Fruit fly (Drosophila melanogaster) whole organism, embryonic: ENCODE results near the gene sol.

Experiments
- CG10366 ChIP-seq: fragments of 200-800 bp; sonication (Bioruptor generic); IDR thresholded peaks from 2 replicates; pipeline ENCODE4 v1.3.6; 2022; ENCODE audit warnings: missing biosample characterization, missing genetic modification characterization
- CG11560 ChIP-seq: fragments of 200-800 bp; sonication (Bioruptor generic); IDR thresholded peaks from 3 replicates; pipeline ENCODE4 v1.3.6; 2022; ENCODE audit warnings: missing biosample characterization, missing genetic modification characterization
- CG13624 ChIP-seq: fragments of 200-800 bp; sonication (Bioruptor generic); optimal IDR thresholded peaks from 2 replicates; lab custom pipeline; 2016; ENCODE audit warnings: missing biosample characterization, missing genetic modification characterization
- CG14014 ChIP-seq: fragments of 200-800 bp; sonication (Bioruptor generic); IDR thresholded peaks from 2 replicates; pipeline ENCODE4 v1.3.6; 2022; ENCODE audit warnings: missing biosample characterization, missing genetic modification characterization
- CG15073 ChIP-seq: fragments of 200-800 bp; sonication (Bioruptor generic); optimal IDR thresholded peaks from 2 replicates; lab custom pipeline; 2016; ENCODE audit warnings: missing biosample characterization, missing genetic modification characterization
- CG18476 ChIP-seq: fragments of 200-800 bp; sonication (Bioruptor generic); optimal IDR thresholded peaks from 2 replicates; lab custom pipeline; 2016; ENCODE audit warnings: missing biosample characterization, mild to moderate bottlenecking, missing genetic modification characterization
- CG2202 ChIP-seq: fragments of 200-800 bp; sonication (Bioruptor generic); optimal IDR thresholded peaks from 2 replicates; lab custom pipeline; 2018; ENCODE audit warnings: missing biosample characterization, mild to moderate bottlenecking, missing genetic modification characterization
- CG32532 ChIP-seq: fragments of 200-800 bp; sonication (Bioruptor generic); IDR thresholded peaks from 2 replicates; pipeline ENCODE4 v1.3.6; 2022; ENCODE audit warnings: missing biosample characterization, missing genetic modification characterization
- CG34376 ChIP-seq: fragments of 200-800 bp; sonication (Bioruptor generic); optimal IDR thresholded peaks from 2 replicates; lab custom pipeline; 2018; ENCODE audit warnings: missing biosample characterization, mild to moderate bottlenecking, missing genetic modification characterization
- CG3995 ChIP-seq: fragments of 200-800 bp; sonication (Bioruptor generic); optimal IDR thresholded peaks from 3 replicates; lab custom pipeline; 2016; ENCODE audit warnings: missing biosample characterization, missing genetic modification characterization
- CG43689 ChIP-seq: fragments of 200-800 bp; sonication (Bioruptor generic); IDR thresholded peaks from 2 replicates; pipeline ENCODE4 v1.3.6; 2022; ENCODE audit warnings: missing biosample characterization, missing genetic modification characterization
- CG5180 ChIP-seq: fragments of 200-800 bp; sonication (Bioruptor generic); optimal IDR thresholded peaks from 3 replicates; lab custom pipeline; 2017; ENCODE audit warnings: missing biosample characterization, missing genetic modification characterization, mild to moderate bottlenecking, moderate library complexity, missing genetic modification reagents
- CG8089 ChIP-seq: fragments of 200-800 bp; sonication (Bioruptor generic); optimal IDR thresholded peaks from 3 replicates; lab custom pipeline; 2016; ENCODE audit warnings: missing biosample characterization, missing genetic modification characterization
- CG8281 ChIP-seq: fragments of 200-800 bp; sonication (Bioruptor generic); optimal IDR thresholded peaks from 2 replicates; lab custom pipeline; 2018; ENCODE audit warnings: missing biosample characterization, mild to moderate bottlenecking, missing genetic modification characterization, moderate library complexity
- CTCF ChIP-seq: fragments of 200-800 bp; sonication (Bioruptor generic); optimal IDR thresholded peaks from 2 replicates; lab custom pipeline; 2017; ENCODE audit warnings: missing biosample characterization, mild to moderate bottlenecking, missing genetic modification characterization, moderate library complexity
- CkIIα-i1 ChIP-seq: fragments of 200-800 bp; sonication (Bioruptor generic); IDR thresholded peaks from 2 replicates; pipeline ENCODE4 v1.3.6; 2022; ENCODE audit warnings: missing biosample characterization, missing genetic modification characterization
- Ets97D ChIP-seq: fragments of 200-800 bp; sonication (Bioruptor generic); optimal IDR thresholded peaks from 3 replicates; lab custom pipeline; 2016; ENCODE audit warnings: missing biosample characterization, missing genetic modification characterization
- Gug ChIP-seq: fragments of 200-800 bp; sonication (Bioruptor generic); IDR thresholded peaks from 4 replicates; pipeline ENCODE4 v1.3.6; 2022; ENCODE audit warnings: missing biosample characterization, missing genetic modification characterization
- Jarid2 ChIP-seq: fragments of 200-800 bp; sonication (Bioruptor generic); optimal IDR thresholded peaks from 3 replicates; lab custom pipeline; 2017; ENCODE audit warnings: mild to moderate bottlenecking, missing biosample characterization, missing genetic modification reagents, missing genetic modification characterization
- Med ChIP-seq: fragments of 200-800 bp; sonication (Bioruptor generic); peaks from one replicate; lab custom pipeline; 2016; ENCODE audit warnings: missing biosample characterization, missing genetic modification characterization, mild to moderate bottlenecking, inconsistent platforms, moderate library complexity
- Meics ChIP-seq: fragments of 200-800 bp; sonication (Bioruptor generic); optimal IDR thresholded peaks from 2 replicates; lab custom pipeline; 2017; ENCODE audit warnings: missing biosample characterization, mild to moderate bottlenecking, missing genetic modification characterization
- NC2α ChIP-seq: fragments of 200-800 bp; sonication (Bioruptor generic); optimal IDR thresholded peaks from 2 replicates; lab custom pipeline; 2016; ENCODE audit warnings: missing biosample characterization, missing genetic modification characterization
- Neu2 ChIP-seq: fragments of 200-800 bp; sonication (Bioruptor generic); optimal IDR thresholded peaks from 3 replicates; lab custom pipeline; 2016; ENCODE audit warnings: missing biosample characterization, missing genetic modification characterization, borderline replicate concordance
- Nf-YB ChIP-seq: fragments of 200-800 bp; sonication (Bioruptor generic); optimal IDR thresholded peaks from 3 replicates; lab custom pipeline; 2019; ENCODE audit warnings: missing biosample characterization, mild to moderate bottlenecking, missing genetic modification characterization, moderate library complexity
- NfI ChIP-seq: fragments of 200-800 bp; sonication (Bioruptor generic); optimal IDR thresholded peaks from 3 replicates; lab custom pipeline; 2018; ENCODE audit warnings: missing biosample characterization, mild to moderate bottlenecking, missing genetic modification characterization, moderate library complexity
- Ravus ChIP-seq: fragments of 200-800 bp; sonication (Bioruptor generic); IDR thresholded peaks from 2 replicates; pipeline ENCODE4 v1.3.6; 2022; ENCODE audit warnings: missing biosample characterization, missing genetic modification characterization
- Usf ChIP-seq: fragments of 200-800 bp; sonication (Bioruptor generic); optimal IDR thresholded peaks from 2 replicates; lab custom pipeline; 2017; ENCODE audit warnings: missing genotype, missing biosample characterization, missing genetic modification characterization
- Vsx1 ChIP-seq: fragments of 200-800 bp; sonication (Bioruptor generic); optimal IDR thresholded peaks from 2 replicates; lab custom pipeline; 2017; ENCODE audit warnings: missing biosample characterization, mild to moderate bottlenecking, missing genetic modification characterization, missing genetic modification reagents
- Xbp1 ChIP-seq: fragments of 200-800 bp; sonication (Bioruptor generic); optimal IDR thresholded peaks from 3 replicates; lab custom pipeline; 2016; ENCODE audit warnings: missing biosample characterization, mild to moderate bottlenecking, missing genetic modification characterization
- al ChIP-seq: fragments of 200-800 bp; sonication (Bioruptor generic); IDR thresholded peaks from 2 replicates; pipeline ENCODE4 v1.3.6; 2022; ENCODE audit warnings: missing biosample characterization, missing genetic modification characterization
- ash1 ChIP-seq: fragments of 200-800 bp; sonication (Bioruptor generic); optimal IDR thresholded peaks from 2 replicates; lab custom pipeline; 2018; ENCODE audit warnings: missing biosample characterization, mild to moderate bottlenecking, missing genetic modification characterization
- croc ChIP-seq: fragments of 200-800 bp; sonication (Bioruptor generic); conservative IDR thresholded peaks from 3 replicates; pipeline ENCODE4 v1.3.6; 2022; ENCODE audit warnings: missing biosample characterization, missing genetic modification characterization
- danr ChIP-seq: fragments of 200-800 bp; sonication (Bioruptor generic); IDR thresholded peaks from 2 replicates; pipeline ENCODE4 v1.3.6; 2022; ENCODE audit warnings: missing biosample characterization, missing genetic modification characterization
- emc ChIP-seq: fragments of 200-800 bp; sonication (Bioruptor generic); optimal IDR thresholded peaks from 2 replicates; lab custom pipeline; 2016; ENCODE audit warnings: missing biosample characterization, missing genetic modification characterization
- eyg ChIP-seq: fragments of 200-800 bp; sonication (Bioruptor generic); optimal IDR thresholded peaks from 3 replicates; lab custom pipeline; 2016; ENCODE audit warnings: missing biosample characterization, missing genetic modification characterization
- fd3F ChIP-seq: fragments of 200-800 bp; sonication (Bioruptor generic); optimal IDR thresholded peaks from 2 replicates; lab custom pipeline; 2018; ENCODE audit warnings: missing biosample characterization, mild to moderate bottlenecking, missing genetic modification characterization, moderate library complexity
- inv ChIP-seq: fragments of 200-800 bp; sonication (Bioruptor generic); IDR thresholded peaks from 2 replicates; pipeline ENCODE4 v1.3.6; 2022; ENCODE audit warnings: missing biosample characterization, missing genetic modification characterization; ENCODE audit not compliant: partially characterized antibody
- jigr1 ChIP-seq: fragments of 200-800 bp; sonication (Bioruptor generic); IDR thresholded peaks from 3 replicates; pipeline ENCODE4 v1.3.6; 2022; ENCODE audit warnings: missing biosample characterization, missing genetic modification characterization
- jing ChIP-seq: fragments of 200-800 bp; sonication (Bioruptor generic); optimal IDR thresholded peaks from 2 replicates; lab custom pipeline; 2018; ENCODE audit warnings: missing biosample characterization, mild to moderate bottlenecking, missing genetic modification characterization
- lov ChIP-seq, 2 experiments: fragments of 200-800 bp in 1 of 2; fragments of >200 bp in 1 of 2; sonication (Bioruptor generic) in 1 of 2; IDR thresholded peaks in 1 of 2; optimal IDR thresholded peaks in 1 of 2; 2 replicates in 1 of 2; 3 replicates in 1 of 2; pipeline versions ENCODE4 v1.3.6 to Lab custom; 2017 to 2022; ENCODE audit warnings: missing biosample characterization in 1 of 2, missing genetic modification characterization in 1 of 2
- nmo ChIP-seq: fragments of 200-800 bp; sonication (Bioruptor generic); optimal IDR thresholded peaks from 2 replicates; lab custom pipeline; 2018; ENCODE audit warnings: missing biosample characterization, mild to moderate bottlenecking, missing genetic modification characterization, moderate library complexity
- pnt ChIP-seq: fragments of 200-800 bp; sonication (Bioruptor generic); optimal IDR thresholded peaks from 3 replicates; lab custom pipeline; 2016; ENCODE audit warnings: missing biosample characterization, missing genetic modification characterization
- psq ChIP-seq: fragments of 200-800 bp; sonication (Bioruptor generic); optimal IDR thresholded peaks from 2 replicates; lab custom pipeline; 2017; ENCODE audit warnings: missing biosample characterization, missing genetic modification characterization
- ro ChIP-seq: fragments of 200-800 bp; sonication (Bioruptor generic); IDR thresholded peaks from 2 replicates; pipeline ENCODE4 v1.3.6; 2022; ENCODE audit warnings: missing biosample characterization, missing genetic modification characterization
- sim ChIP-seq: fragments of 200-800 bp; sonication (Bioruptor generic); IDR thresholded peaks from 2 replicates; pipeline ENCODE4 v1.3.6; 2022; ENCODE audit warnings: missing biosample characterization, missing genetic modification characterization
- slbo ChIP-seq: fragments of 200-800 bp; sonication (Bioruptor generic); IDR thresholded peaks from 2 replicates; pipeline ENCODE4 v1.3.6; 2022; ENCODE audit warnings: missing biosample characterization, missing genetic modification characterization
- slp2 ChIP-seq: fragments of 200-800 bp; sonication (Bioruptor generic); optimal IDR thresholded peaks from 2 replicates; lab custom pipeline; 2016; ENCODE audit warnings: missing biosample characterization, missing genetic modification characterization
- stc ChIP-seq: fragments of 200-800 bp; sonication (Bioruptor generic); IDR thresholded peaks from 2 replicates; pipeline ENCODE4 v1.3.6; 2022; ENCODE audit warnings: missing biosample characterization, missing genetic modification characterization
- tgo ChIP-seq: fragments of 200-800 bp; sonication (Bioruptor generic); IDR thresholded peaks from 3 replicates; pipeline ENCODE4 v1.3.6; 2022; ENCODE audit warnings: missing biosample characterization, missing genetic modification characterization
- vnd ChIP-seq: fragments of 200-800 bp; sonication (Bioruptor generic); IDR thresholded peaks from 3 replicates; pipeline ENCODE4 v1.3.6; 2022; ENCODE audit warnings: missing biosample characterization, missing genetic modification characterization; ENCODE audit not compliant: partially characterized antibody
- zen ChIP-seq: fragments of 200-800 bp; sonication (Bioruptor generic); optimal IDR thresholded peaks from 3 replicates; lab custom pipeline; 2018; ENCODE audit warnings: missing biosample characterization, mild to moderate bottlenecking, missing genetic modification characterization, moderate library complexity

The sol gene

DNA sequence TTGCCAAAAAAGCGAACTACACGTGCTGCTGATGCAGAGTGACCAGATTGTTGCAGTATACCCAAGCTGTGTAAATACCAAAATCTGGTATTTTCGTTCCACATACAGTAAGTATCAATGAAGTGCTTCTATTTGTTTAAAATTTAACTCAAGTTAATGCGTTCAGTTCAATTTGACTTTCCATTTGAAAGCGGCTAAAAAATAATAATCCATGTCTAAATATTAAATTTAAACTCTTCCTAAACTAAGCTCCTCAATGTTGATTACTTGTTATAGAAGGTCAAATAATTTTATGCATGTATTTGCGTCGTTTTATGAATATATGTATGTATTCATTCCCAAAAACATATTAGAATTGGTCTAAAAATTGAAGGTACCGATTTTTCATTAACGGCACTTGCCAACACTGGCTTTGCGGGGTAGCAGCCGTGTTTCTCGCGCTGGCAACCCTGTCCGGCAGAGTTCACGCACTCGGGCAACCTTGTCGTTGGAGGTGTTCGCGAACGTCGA, at the start of gene sol, which contains the start of gene peng (continued):
- TF ChIP-seq tgo, result peak; percentile 73
- TF ChIP-seq jigr1 (GFP tag; lab: Robert Waterston, UW), result no peak
- 0 out of 4 replicates have a peak, but pooled peaks have one; percentile 22 for TF ChIP-seq Gug
- TF ChIP-seq CG14014 (GFP tag; lab: Robert Waterston, UW), result peak; percentile 52; the same call in 1 of the 2 replicates
- peak; percentile 31 for TF ChIP-seq CG8089 (GFP tag; lab: Kevin White, UChicago)
- TF ChIP-seq fd3F (GFP tag; lab: Kevin White, UChicago), result peak; percentile 44
- no peak for TF ChIP-seq inv (GFP tag; lab: Robert Waterston, UW)
- no peak for TF ChIP-seq Vsx1 (GFP tag; lab: Kevin White, UChicago)
- TF ChIP-seq Neu2 (GFP tag; lab: Kevin White, UChicago), result no peak
- 0 out of 3 replicates have a peak, but pooled peaks have one; percentile 43 for TF ChIP-seq CG11560 (tag; lab: Robert Waterston, UW)
- peak; percentile 69 for TF ChIP-seq CG18476 (GFP tag; lab: Kevin White, UChicago)
- peak; percentile 69 for TF ChIP-seq NfI (GFP tag; lab: Kevin White, UChicago)
- TF ChIP-seq slbo (GFP tag; lab: Robert Waterston, UW), result peak; percentile 76
- peak; percentile 47 for TF ChIP-seq CG34376 (GFP tag; lab: Kevin White, UChicago)
- no peak for TF ChIP-seq jing (GFP tag; lab: Kevin White, UChicago)
- TF ChIP-seq CG2202 (tag; lab: Kevin White, UChicago), result peak; percentile 34
- peak; percentile 59 for TF ChIP-seq CG10366 (GFP tag; lab: Robert Waterston, UW)
- TF ChIP-seq stc (GFP tag; lab: Robert Waterston, UW), result 0 out of 2 replicates have a peak, but pooled peaks have one; percentile 36
- peak; percentile 40 for TF ChIP-seq zen
- no peak for TF ChIP-seq CG5180 (GFP tag; lab: Kevin White, UChicago)
- TF ChIP-seq psq, result peak; percentile 23
- TF ChIP-seq emc (GFP tag; lab: Kevin White, UChicago), result no peak
- no peak for TF ChIP-seq NC2α
- no peak for TF ChIP-seq sim (GFP tag; lab: Robert Waterston, UW)
- TF ChIP-seq vnd (GFP tag; lab: Robert Waterston, UW), result no peak
- peak; percentile 6 for TF ChIP-seq CG3995
- no peak for TF ChIP-seq ro (GFP tag; lab: Robert Waterston, UW)
- peak; percentile 43 for TF ChIP-seq slp2
- TF ChIP-seq CTCF, result peak; percentile 18
- TF ChIP-seq eyg (GFP tag; lab: Kevin White, UChicago), result peak; percentile 36
- no peak for TF ChIP-seq ash1 (GFP tag; lab: Kevin White, UChicago)
- peak; percentile 76 for TF ChIP-seq CG13624 (GFP tag; lab: Kevin White, UChicago)
- no peak for TF ChIP-seq CkIIα-i1 (GFP tag; lab: Robert Waterston, UW)

- peak; percentile 80; the same call in 1 of the 2 replicates for TF ChIP-seq CG32532 (GFP tag; lab: Robert Waterston, UW)
- TF ChIP-seq danr (GFP tag; lab: Robert Waterston, UW), result 0 out of 2 replicates have a peak, but pooled peaks have one; percentile 18
- peak; percentile 88 for TF ChIP-seq Med (GFP tag; lab: Kevin White, UChicago)
- no peak for TF ChIP-seq Ets97D (GFP tag; lab: Kevin White, UChicago)
- peak; percentile 2 for TF ChIP-seq CG8281 (tag; lab: Kevin White, UChicago)
- no peak for TF ChIP-seq Ravus (GFP tag; lab: Robert Waterston, UW)
- no peak for TF ChIP-seq CG43689 (GFP tag; lab: Robert Waterston, UW)
- peak; percentile 33 for TF ChIP-seq pnt (GFP tag; lab: Kevin White, UChicago)
- TF ChIP-seq Xbp1, result peak; percentile 55
- TF ChIP-seq lov (optimal IDR thresholded peaks at IDR 0.05; lab: Kevin White, UChicago), result no peak
- no peak for TF ChIP-seq lov (GFP tag; IDR thresholded peaks at IDR 0.05; lab: Robert Waterston, UW)
- TF ChIP-seq nmo (GFP tag; lab: Kevin White, UChicago), result peak; percentile 67
- TF ChIP-seq CG15073 (GFP tag; lab: Kevin White, UChicago), result no peak
- TF ChIP-seq Nf-YB, result peak; percentile 18
- TF ChIP-seq croc (GFP tag; lab: Robert Waterston, UW), result peak; percentile 44; the same call in 2 of the 3 replicates
- peak; percentile 77 for TF ChIP-seq Meics (GFP tag; lab: Kevin White, UChicago)
- peak; percentile 70 for TF ChIP-seq al (GFP tag; lab: Robert Waterston, UW)
- peak; percentile 12 for TF ChIP-seq Usf
- TF ChIP-seq Jarid2, result no peak
These were observed 43.5 kb upstream of the sol start, which contains the start of gene Abca3 for dm6 chrX:21306485-21307142. Gene Abca3 (minus strand): TSS chrX:21306665.
